4 worm cellular contexts compared by ENCODE assay signal in the genomic region with DNA sequence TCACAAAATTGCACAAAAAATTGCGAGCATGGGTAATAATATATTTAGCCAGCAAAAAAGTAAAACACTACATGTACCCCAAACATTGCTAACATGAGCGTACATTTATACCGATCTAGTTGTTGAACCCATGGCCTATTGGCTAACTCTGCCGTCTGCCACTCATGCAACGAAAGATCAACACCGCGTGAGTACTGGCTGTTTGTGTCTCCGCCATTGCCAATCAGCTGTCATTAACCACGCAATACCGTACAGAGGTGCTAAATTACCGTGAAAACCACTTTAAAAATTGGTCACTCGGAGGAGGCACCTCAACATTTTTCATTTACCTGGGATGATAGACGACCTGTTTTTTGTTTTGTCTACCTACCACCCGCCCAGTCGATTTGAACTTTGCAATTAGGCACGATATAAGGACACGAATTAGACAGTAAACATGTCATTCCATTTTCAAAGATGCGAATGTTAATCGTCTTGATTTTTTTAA.
TF ChIP-seq lines count a peak whose summit lies in the region.

A gene (plus strand): TSS at position 437 of the 487 bp plus-strand sequence.

TF ChIP-seq in whole organism, L2 larva, 48 proteins besides CTCF, POLR2A, EP300 and RAD21 (continued from another document):
- TF ChIP-seq ztf-4 (tag; optimal IDR thresholded peaks at IDR 0.05; lab: Kevin White, UChicago) (no peak), zag-1 (tag; optimal IDR thresholded peaks at IDR 0.05; lab: Kevin White, UChicago) (peak; percentile 36), lin-11 (tag; optimal IDR thresholded peaks at IDR 0.05; lab: Kevin White, UChicago) (peak; percentile 42), ztf-1 (GFP tag; conservative IDR thresholded peaks at IDR 0.05; lab: Robert Waterston, UW) (no peak), gmeb-1 (tag; optimal IDR thresholded peaks at IDR 0.05; lab: Kevin White, UChicago) (peak; percentile 74), snpc-4 (tag; optimal IDR thresholded peaks at IDR 0.05; lab: Kevin White, UChicago) (peak; percentile 42), lin-13 (GFP tag; optimal IDR thresholded peaks at IDR 0.05; lab: Kevin White, UChicago) (peak; percentile 50), sma-9 (GFP tag; optimal IDR thresholded peaks at IDR 0.05; lab: Kevin White, UChicago) (peak; percentile 78), sma-9 (tag; optimal IDR thresholded peaks at IDR 0.05; lab: Kevin White, UChicago) (no peak), nhr-6 (tag; optimal IDR thresholded peaks at IDR 0.05; lab: Kevin White, UChicago) (no peak), nhr-129 (tag; optimal IDR thresholded peaks at IDR 0.05; lab: Kevin White, UChicago) (peak; percentile 95), sma-3 (GFP tag; optimal IDR thresholded peaks at IDR 0.05; lab: Kevin White, UChicago) (peak; percentile 81), nhr-23 (tag; optimal IDR thresholded peaks at IDR 0.05; lab: Kevin White, UChicago) (no peak), mbf-1 (tag; optimal IDR thresholded peaks at IDR 0.05; lab: Kevin White, UChicago) (no peak), mdl-1 (tag; optimal IDR thresholded peaks at IDR 0.05; lab: Kevin White, UChicago) (peak in 1 of 2 experiments; percentile 9), unc-62 (GFP tag; optimal IDR thresholded peaks at IDR 0.05; lab: Kevin White, UChicago) (no peak), C34F6.9 (tag; optimal IDR thresholded peaks at IDR 0.05; lab: Kevin White, UChicago) (peak; percentile 61), ceh-16 (tag; optimal IDR thresholded peaks at IDR 0.05; lab: Kevin White, UChicago) (peak; percentile 57), lin-39 (tag; optimal IDR thresholded peaks at IDR 0.05; lab: Kevin White, UChicago) (no peak), nhr-10 (tag; optimal IDR thresholded peaks at IDR 0.05; lab: Kevin White, UChicago) (no peak), nhr-21 (tag; optimal IDR thresholded peaks at IDR 0.05; lab: Kevin White, UChicago) (peak; percentile 85), nhr-11 (tag; optimal IDR thresholded peaks at IDR 0.05; lab: Kevin White, UChicago) (peak; percentile 9), Y55F3AM.14 (GFP tag; optimal IDR thresholded peaks at IDR 0.05; lab: Kevin White, UChicago) (peak; percentile 62), skn-1 (tag; optimal IDR thresholded peaks at IDR 0.05; lab: Kevin White, UChicago) (no peak), egl-27 (tag; optimal IDR thresholded peaks at IDR 0.05; lab: Kevin White, UChicago) (no peak), mab-5 (tag; optimal IDR thresholded peaks at IDR 0.05; lab: Kevin White, UChicago) (no peak), sem-4 (tag; optimal IDR thresholded peaks at IDR 0.05; lab: Kevin White, UChicago) (peak; percentile 69)

TF ChIP-seq in whole organism, L4 larva, 104 proteins besides CTCF, POLR2A, EP300 and RAD21 (continued from another document and continues in another):
- TF ChIP-seq ztf-7 (tag; optimal IDR thresholded peaks at IDR 0.05; lab: Kevin White, UChicago): peak; percentile 77
- peak; percentile 85 for TF ChIP-seq pha-4 (GFP tag; IDR thresholded peaks at IDR 0.05; lab: Robert Waterston, UW)
- no peak for TF ChIP-seq pha-4 (tag; optimal IDR thresholded peaks at IDR 0.05; lab: Kevin White, UChicago)
- no peak for TF ChIP-seq ceh-32 (tag; optimal IDR thresholded peaks at IDR 0.05; lab: Kevin White, UChicago; ENCODE audit: poor library complexity)
- TF ChIP-seq lin-1 (GFP tag; IDR thresholded peaks at IDR 0.05; lab: Robert Waterston, UW): peak; percentile 42; the same call in 1 of the 2 replicates
- peak; percentile 79 for TF ChIP-seq nhr-48 (tag; optimal IDR thresholded peaks at IDR 0.05; lab: Kevin White, UChicago)
- peak; percentile 68 for TF ChIP-seq Y5F2A.4 (GFP tag; optimal IDR thresholded peaks at IDR 0.05; lab: Kevin White, UChicago)
- peak; percentile 85 for TF ChIP-seq F26F4.8 (GFP tag; conservative IDR thresholded peaks at IDR 0.05; lab: Robert Waterston, UW)
- peak; percentile 88 for TF ChIP-seq D1046.2 (GFP tag; IDR thresholded peaks at IDR 0.05; lab: Robert Waterston, UW)
- TF ChIP-seq vab-7 (GFP tag; IDR thresholded peaks at IDR 0.05; lab: Robert Waterston, UW): peak; percentile 80
- TF ChIP-seq nhr-28 (tag; optimal IDR thresholded peaks at IDR 0.05; lab: Kevin White, UChicago): peak; percentile 54
- peak; percentile 27 for TF ChIP-seq zfp-2 (tag; optimal IDR thresholded peaks at IDR 0.05; lab: Kevin White, UChicago)
- TF ChIP-seq nhr-11 (tag; optimal IDR thresholded peaks at IDR 0.05; lab: Kevin White, UChicago): no peak
- 0 out of 2 replicates have a peak, but pooled peaks have one; percentile 17 for TF ChIP-seq zip-11 (GFP tag; IDR thresholded peaks at IDR 0.05; lab: Robert Waterston, UW)
- TF ChIP-seq cey-2 (tag; optimal IDR thresholded peaks at IDR 0.05; lab: Kevin White, UChicago; ENCODE audit: borderline replicate concordance, insufficient read depth): no peak
- TF ChIP-seq aha-1 (tag; lab: Kevin White, UChicago): peak; percentile 95
- TF ChIP-seq hmg-1.1 (GFP tag; IDR thresholded peaks at IDR 0.05; lab: Robert Waterston, UW): peak; percentile 82
- TF ChIP-seq egl-27 (tag; optimal IDR thresholded peaks at IDR 0.05; lab: Kevin White, UChicago): no peak
- TF ChIP-seq nhr-6 (tag; optimal IDR thresholded peaks at IDR 0.05; lab: Kevin White, UChicago): peak; percentile 76
- TF ChIP-seq lin-39 (tag; optimal IDR thresholded peaks at IDR 0.05; lab: Kevin White, UChicago): no peak
- no peak for TF ChIP-seq ceh-28 (tag; optimal IDR thresholded peaks at IDR 0.05; lab: Kevin White, UChicago)
- TF ChIP-seq ztf-11 (tag; optimal IDR thresholded peaks at IDR 0.05; lab: Kevin White, UChicago): no peak
- no peak for TF ChIP-seq ceh-44 (GFP tag; IDR thresholded peaks at IDR 0.05; lab: Robert Waterston, UW)
- peak; percentile 18 for TF ChIP-seq F10B5.3 (tag; optimal IDR thresholded peaks at IDR 0.05; lab: Kevin White, UChicago)
- TF ChIP-seq hlh-30 (tag; optimal IDR thresholded peaks at IDR 0.05; lab: Kevin White, UChicago; ENCODE audit: insufficient read depth): peak; percentile 88
- no peak for TF ChIP-seq ces-1 (GFP tag; optimal IDR thresholded peaks at IDR 0.05; lab: Kevin White, UChicago)
- TF ChIP-seq daf-19 (GFP tag; conservative IDR thresholded peaks at IDR 0.05; lab: Robert Waterston, UW): peak; percentile 68; the same call in 1 of the 2 replicates
- TF ChIP-seq mxl-3 (GFP tag; optimal IDR thresholded peaks at IDR 0.05; lab: Kevin White, UChicago): peak; percentile 86
- peak; percentile 67 for TF ChIP-seq T20F7.1 (GFP tag; optimal IDR thresholded peaks at IDR 0.05; lab: Kevin White, UChicago)
- peak; percentile 63; the same call in 1 of the 2 replicates for TF ChIP-seq ZK337.2 (GFP tag; IDR thresholded peaks at IDR 0.05; lab: Robert Waterston, UW)
- peak; percentile 75 for TF ChIP-seq nhr-102 (tag; optimal IDR thresholded peaks at IDR 0.05; lab: Kevin White, UChicago)
- no peak for TF ChIP-seq zip-2 (tag; optimal IDR thresholded peaks at IDR 0.05; lab: Kevin White, UChicago)
- peak; percentile 92 for TF ChIP-seq duxl-1 (tag; optimal IDR thresholded peaks at IDR 0.05; lab: Kevin White, UChicago; ENCODE audit: poor library complexity)

TF ChIP-seq in whole organism, late embryonic, 69 proteins besides CTCF, POLR2A, EP300 and RAD21 (continued from another document and continues in another):
- TF ChIP-seq eyg-1 (tag; optimal IDR thresholded peaks at IDR 0.05; lab: Kevin White, UChicago) (peak; percentile 52), ceh-22 (tag; optimal IDR thresholded peaks at IDR 0.05; lab: Kevin White, UChicago) (peak; percentile 45), K02D7.2 (tag; optimal IDR thresholded peaks at IDR 0.05; lab: Kevin White, UChicago) (peak; percentile 5), F13H6.1 (tag; optimal IDR thresholded peaks at IDR 0.05; lab: Kevin White, UChicago) (no peak), ref-2 (tag; optimal IDR thresholded peaks at IDR 0.05; lab: Kevin White, UChicago) (peak; percentile 59), syd-9 (tag; optimal IDR thresholded peaks at IDR 0.05; lab: Kevin White, UChicago) (no peak), tbx-2 (tag; optimal IDR thresholded peaks at IDR 0.05; lab: Kevin White, UChicago) (peak; percentile 73), nfya-1 (tag; optimal IDR thresholded peaks at IDR 0.05; lab: Kevin White, UChicago) (peak; percentile 51), pqm-1 (tag; optimal IDR thresholded peaks at IDR 0.05; lab: Kevin White, UChicago) (no peak), ceh-31 (tag; optimal IDR thresholded peaks at IDR 0.05; lab: Kevin White, UChicago) (peak; percentile 10), C08G9.2 (tag; optimal IDR thresholded peaks at IDR 0.05; lab: Kevin White, UChicago) (peak; percentile 48), lim-6 (tag; optimal IDR thresholded peaks at IDR 0.05; lab: Kevin White, UChicago) (no peak), ttx-3 (tag; optimal IDR thresholded peaks at IDR 0.05; lab: Kevin White, UChicago) (peak; percentile 40), ceh-6 (GFP tag; optimal IDR thresholded peaks at IDR 0.05; lab: Kevin White, UChicago) (peak; percentile 78), sox-2 (GFP tag; IDR thresholded peaks at IDR 0.05; lab: Robert Waterston, UW) (no peak), ahr-1 (tag; optimal IDR thresholded peaks at IDR 0.05; lab: Kevin White, UChicago) (no peak), unc-86 (tag; optimal IDR thresholded peaks at IDR 0.05; lab: Kevin White, UChicago) (peak; percentile 37), ceh-18 (tag; optimal IDR thresholded peaks at IDR 0.05; lab: Kevin White, UChicago) (peak; percentile 57), ztf-16 (tag; optimal IDR thresholded peaks at IDR 0.05; lab: Kevin White, UChicago) (peak; percentile 67), pag-3 (tag; optimal IDR thresholded peaks at IDR 0.05; lab: Kevin White, UChicago; ENCODE audit: borderline replicate concordance) (no peak), npax-4 (tag; optimal IDR thresholded peaks at IDR 0.05; lab: Kevin White, UChicago) (peak; percentile 18), fkh-6 (tag; optimal IDR thresholded peaks at IDR 0.05; lab: Kevin White, UChicago) (peak; percentile 46), gmeb-2 (tag; optimal IDR thresholded peaks at IDR 0.05; lab: Kevin White, UChicago) (no peak), nhr-232 (tag; optimal IDR thresholded peaks at IDR 0.05; lab: Kevin White, UChicago) (peak; percentile 64), rnt-1 (tag; optimal IDR thresholded peaks at IDR 0.05; lab: Kevin White, UChicago) (no peak), sox-4 (tag; optimal IDR thresholded peaks at IDR 0.05; lab: Kevin White, UChicago) (peak; percentile 55), sdc-2 (tag; optimal IDR thresholded peaks at IDR 0.05; lab: Kevin White, UChicago) (no peak), zip-5 (tag; optimal IDR thresholded peaks at IDR 0.05; lab: Kevin White, UChicago) (no peak), hlh-30 (tag; optimal IDR thresholded peaks at IDR 0.05; lab: Kevin White, UChicago; ENCODE audit: insufficient read depth) (peak; percentile 55), unc-42 (tag; optimal IDR thresholded peaks at IDR 0.05; lab: Kevin White, UChicago) (no peak), K09A11.1 (tag; optimal IDR thresholded peaks at IDR 0.05; lab: Kevin White, UChicago; ENCODE audit: insufficient read depth) (peak; percentile 63), unc-3 (GFP tag; conservative IDR thresholded peaks at IDR 0.05; lab: Robert Waterston, UW) (no peak), unc-3 (tag; optimal IDR thresholded peaks at IDR 0.05; lab: Kevin White, UChicago) (no peak), hlh-6 (tag; optimal IDR thresholded peaks at IDR 0.05; lab: Kevin White, UChicago) (peak; percentile 76), hlh-8 (tag; optimal IDR thresholded peaks at IDR 0.05; lab: Kevin White, UChicago) (no peak), che-1 (tag; optimal IDR thresholded peaks at IDR 0.05; lab: Kevin White, UChicago) (peak; percentile 71), pax-1 (tag; optimal IDR thresholded peaks at IDR 0.05; lab: Kevin White, UChicago) (no peak)

TF ChIP-seq in whole organism, mixed stage, embryonic, 35 proteins besides CTCF, POLR2A, EP300 and RAD21 (continued from another document):
- TF ChIP-seq drap-1 (GFP tag; optimal IDR thresholded peaks at IDR 0.05; lab: Kevin White, UChicago) (peak; percentile 86), ham-2 (GFP tag; optimal IDR thresholded peaks at IDR 0.05; lab: Kevin White, UChicago) (peak; percentile 73), flh-1 (GFP tag; optimal IDR thresholded peaks at IDR 0.05; lab: Kevin White, UChicago) (peak; percentile 59)
